Fruit fly (Drosophila melanogaster): Measurements from ENCODE around the gene CG33932.

dm6 chrX:19737872-19738271, 6.4 kb upstream of the CG33932 start:
- no peak for TF ChIP-seq CG8478 (optimal IDR thresholded peaks at IDR 0.05)
- no peak for TF ChIP-seq CTCF (optimal IDR thresholded peaks at IDR 0.05)

Data from S2 (cell line).